Worm (Caenorhabditis elegans): ENCODE measurements around the gene nhr-141.

nhr-141 gene

DNA sequence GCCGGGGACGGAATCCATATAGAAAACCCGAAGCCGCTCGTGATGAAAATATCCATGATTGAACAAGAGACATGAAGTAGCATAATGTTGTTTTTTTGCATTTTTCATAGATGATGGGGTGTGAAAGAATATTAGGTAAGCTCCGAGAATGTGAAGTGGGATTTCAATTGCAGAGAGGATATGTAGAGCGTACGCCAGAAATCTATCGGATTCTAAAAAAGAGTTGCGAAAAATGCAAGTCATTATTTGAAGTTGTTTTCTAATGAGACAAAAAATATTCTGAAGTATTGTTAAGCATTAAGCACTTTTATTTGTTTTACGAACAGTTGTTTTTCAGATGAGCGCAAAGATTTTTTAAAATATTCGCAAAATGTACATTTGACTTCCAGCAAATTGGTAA is 20.1 kb upstream of the nhr-141 start, which contains the start of gene F18E3.10:
Gene F18E3.10 (minus strand): TSS at position 101 of the 400 bp plus-strand sequence.
- TF ChIP-seq ceh-13 (GFP tag; optimal IDR thresholded peaks at IDR 0.05), result no peak
- no peak for TF ChIP-seq scrt-1 (GFP tag; IDR thresholded peaks at IDR 0.05)
- TF ChIP-seq ceh-36 (tag; optimal IDR thresholded peaks at IDR 0.05), result no peak
- no peak for TF ChIP-seq ama-1 (optimal IDR thresholded peaks at IDR 0.05)
- no peak for TF ChIP-seq ets-7 (tag; optimal IDR thresholded peaks at IDR 0.05)
- no peak for TF ChIP-seq hmbx-1 (tag; optimal IDR thresholded peaks at IDR 0.05)
- TF ChIP-seq B0310.2 (tag; optimal IDR thresholded peaks at IDR 0.05), result no peak
- no peak for TF ChIP-seq F13C5.2 (tag; optimal IDR thresholded peaks at IDR 0.05)
- TF ChIP-seq hmg-4 (GFP tag; optimal IDR thresholded peaks at IDR 0.05), result no peak
- TF ChIP-seq tbx-11 (GFP tag; IDR thresholded peaks at IDR 0.05), result no peak
- TF ChIP-seq aly-1 (tag; optimal IDR thresholded peaks at IDR 0.05), result no peak
- TF ChIP-seq flt-1 (GFP tag; IDR thresholded peaks at IDR 0.05), result no peak
- TF ChIP-seq hnd-1 (tag; optimal IDR thresholded peaks at IDR 0.05), result no peak
- TF ChIP-seq sea-1 (GFP tag; conservative IDR thresholded peaks at IDR 0.05), result no peak
- no peak for TF ChIP-seq tbx-37 (GFP tag; conservative IDR thresholded peaks at IDR 0.05)
- TF ChIP-seq pes-1 (GFP tag; IDR thresholded peaks at IDR 0.05), result no peak

ce11 chrV:7426594-7426993 is 17.9 kb upstream of the nhr-141 start, which contains the start of gene srw-68:
TSS of gene srw-68 (minus strand) at chrV:7426694.
- TF ChIP-seq hmg-4 (GFP tag; optimal IDR thresholded peaks at IDR 0.05) (no peak), hnd-1 (tag; optimal IDR thresholded peaks at IDR 0.05) (no peak), tbx-37 (GFP tag; conservative IDR thresholded peaks at IDR 0.05) (no peak), pes-1 (GFP tag; IDR thresholded peaks at IDR 0.05) (no peak), hmbx-1 (tag; optimal IDR thresholded peaks at IDR 0.05) (no peak), ama-1 (optimal IDR thresholded peaks at IDR 0.05) (no peak), F13C5.2 (tag; optimal IDR thresholded peaks at IDR 0.05) (no peak), flt-1 (GFP tag; IDR thresholded peaks at IDR 0.05) (no peak), ets-7 (tag; optimal IDR thresholded peaks at IDR 0.05) (no peak), sea-1 (GFP tag; conservative IDR thresholded peaks at IDR 0.05) (no peak), ceh-13 (GFP tag; optimal IDR thresholded peaks at IDR 0.05) (no peak), scrt-1 (GFP tag; IDR thresholded peaks at IDR 0.05) (no peak), tbx-11 (GFP tag; IDR thresholded peaks at IDR 0.05) (no peak), tra-4 (tag; optimal IDR thresholded peaks at IDR 0.05) (no peak), B0310.2 (tag; optimal IDR thresholded peaks at IDR 0.05) (no peak), ceh-36 (tag; optimal IDR thresholded peaks at IDR 0.05) (no peak)

DNA sequence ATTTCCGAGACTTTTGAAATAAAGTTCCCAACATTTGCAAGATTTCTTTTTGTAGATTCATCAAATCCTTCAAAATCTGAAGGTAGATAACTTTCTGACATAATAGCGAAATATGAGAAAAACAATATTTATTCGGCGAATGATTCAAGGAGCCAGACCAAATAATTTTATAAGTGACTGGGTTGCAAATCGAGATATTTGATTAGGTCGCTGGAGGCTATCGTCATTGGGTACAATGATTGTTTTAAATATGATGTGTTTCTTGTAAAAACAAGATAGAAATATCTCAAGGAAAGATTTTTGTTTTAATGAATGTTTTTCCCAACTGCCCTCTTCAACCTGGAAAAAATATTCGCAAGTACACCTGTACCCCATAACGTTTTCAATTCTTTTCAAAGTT is 15.6 kb upstream of the nhr-141 start, which contains the start of gene srw-69:
Gene srw-69 (minus strand): TSS at position 101 of the 400 bp plus-strand sequence.
- TF ChIP-seq hnd-1 (tag; optimal IDR thresholded peaks at IDR 0.05) (no peak), B0310.2 (tag; optimal IDR thresholded peaks at IDR 0.05) (no peak), F13C5.2 (tag; optimal IDR thresholded peaks at IDR 0.05) (no peak), ceh-13 (GFP tag; optimal IDR thresholded peaks at IDR 0.05) (no peak), tra-4 (tag; optimal IDR thresholded peaks at IDR 0.05) (no peak), scrt-1 (GFP tag; IDR thresholded peaks at IDR 0.05) (no peak), tbx-11 (GFP tag; IDR thresholded peaks at IDR 0.05) (no peak), sea-1 (GFP tag; conservative IDR thresholded peaks at IDR 0.05) (no peak), aly-1 (tag; optimal IDR thresholded peaks at IDR 0.05) (no peak), tbx-37 (GFP tag; conservative IDR thresholded peaks at IDR 0.05) (no peak), ceh-36 (tag; optimal IDR thresholded peaks at IDR 0.05) (no peak), ets-7 (tag; optimal IDR thresholded peaks at IDR 0.05) (no peak), ama-1 (optimal IDR thresholded peaks at IDR 0.05) (no peak), hmbx-1 (tag; optimal IDR thresholded peaks at IDR 0.05) (no peak)

DNA sequence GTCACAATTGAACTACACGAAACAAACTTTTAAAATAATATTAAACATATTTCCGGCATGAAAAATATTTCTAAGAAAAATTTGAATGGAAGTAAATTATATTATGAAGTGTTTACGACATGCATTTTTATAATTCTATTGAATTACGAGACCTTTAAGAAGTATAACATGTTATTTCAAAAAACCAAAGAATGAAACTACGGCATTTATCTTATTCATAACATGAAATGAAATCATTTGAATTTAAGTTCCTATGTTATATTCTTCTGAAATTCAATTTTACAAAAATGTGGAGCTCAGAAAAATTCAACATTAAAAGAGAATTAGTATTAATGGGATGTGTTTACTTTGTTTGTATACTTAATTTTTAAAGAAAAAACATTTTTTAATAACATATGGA is 13.4 kb upstream of the nhr-141 start, which contains the start of gene srw-71:
Gene srw-71 (minus strand): TSS at position 101 of the 400 bp plus-strand sequence.
- no peak for TF ChIP-seq F13C5.2 (tag; optimal IDR thresholded peaks at IDR 0.05)

DNA sequence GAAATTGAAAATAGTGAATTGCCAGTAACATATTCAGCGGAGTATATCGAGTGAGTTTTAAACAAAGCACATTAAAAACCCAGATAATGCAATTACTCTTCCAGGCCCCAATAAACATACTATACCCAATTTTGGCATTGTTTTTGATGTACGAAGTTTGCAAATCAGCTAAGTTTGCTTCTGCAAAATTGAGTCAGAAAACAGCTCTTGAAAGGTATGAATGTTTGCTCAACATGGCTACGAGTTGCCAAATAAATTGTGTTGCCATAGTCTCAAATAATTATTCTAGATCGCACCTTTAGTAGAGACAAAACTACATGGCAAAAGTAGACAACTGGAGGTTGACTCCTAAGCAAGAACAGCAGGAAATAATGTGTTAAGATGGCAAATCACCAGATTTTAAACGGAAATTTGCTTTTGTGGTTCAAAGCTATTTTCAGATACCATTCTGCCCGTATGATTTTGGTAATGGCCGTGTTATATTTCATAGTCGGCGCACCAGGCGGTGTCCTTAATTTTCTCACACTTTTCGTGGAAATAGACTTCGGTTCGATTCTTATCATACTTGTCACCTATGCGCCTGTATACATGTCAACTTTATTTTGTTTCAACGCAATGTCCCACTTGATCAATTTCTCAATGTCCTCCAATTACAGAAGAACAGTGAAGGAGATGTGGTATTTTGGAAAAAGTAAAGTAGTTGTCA is 11.9 kb upstream of the nhr-141 start:
- TF ChIP-seq hnd-1 (tag; optimal IDR thresholded peaks at IDR 0.05) (no peak), ceh-13 (GFP tag; optimal IDR thresholded peaks at IDR 0.05) (no peak), hmg-4 (GFP tag; optimal IDR thresholded peaks at IDR 0.05) (no peak), tra-4 (tag; optimal IDR thresholded peaks at IDR 0.05) (no peak), tbx-11 (GFP tag; IDR thresholded peaks at IDR 0.05) (no peak), pes-1 (GFP tag; IDR thresholded peaks at IDR 0.05) (no peak), B0310.2 (tag; optimal IDR thresholded peaks at IDR 0.05) (no peak), sea-1 (GFP tag; conservative IDR thresholded peaks at IDR 0.05) (no peak), ceh-36 (tag; optimal IDR thresholded peaks at IDR 0.05) (no peak), ets-7 (tag; optimal IDR thresholded peaks at IDR 0.05) (no peak)

DNA sequence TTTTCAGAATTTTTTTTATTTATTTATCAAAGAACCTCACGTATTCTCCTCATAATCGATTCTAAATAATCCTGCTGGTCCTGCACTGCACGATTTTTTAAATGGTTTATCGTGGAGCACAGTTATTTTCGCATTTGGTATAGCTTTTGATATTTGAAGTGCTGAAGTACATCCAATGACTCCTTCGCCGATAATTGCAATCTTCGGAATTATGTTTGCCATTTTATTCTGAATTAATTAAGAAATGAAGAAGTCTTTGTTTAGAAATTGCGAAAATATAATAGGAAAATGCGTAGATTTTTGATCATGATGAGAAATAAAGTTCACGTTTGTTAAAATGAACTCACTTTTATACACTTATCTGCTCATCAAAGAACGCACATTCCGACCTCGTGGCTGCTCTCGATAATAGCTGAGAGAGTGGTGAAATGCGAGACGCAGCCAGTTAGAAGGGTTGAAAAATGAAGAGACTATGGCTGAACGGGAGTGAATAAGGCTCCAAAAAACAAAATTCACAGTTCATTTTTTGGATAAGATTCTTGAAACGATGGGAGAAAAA is 9.6 kb upstream of the nhr-141 start:
- no peak for TF ChIP-seq sea-1 (GFP tag; conservative IDR thresholded peaks at IDR 0.05)
- no peak for TF ChIP-seq scrt-1 (GFP tag; IDR thresholded peaks at IDR 0.05)

DNA sequence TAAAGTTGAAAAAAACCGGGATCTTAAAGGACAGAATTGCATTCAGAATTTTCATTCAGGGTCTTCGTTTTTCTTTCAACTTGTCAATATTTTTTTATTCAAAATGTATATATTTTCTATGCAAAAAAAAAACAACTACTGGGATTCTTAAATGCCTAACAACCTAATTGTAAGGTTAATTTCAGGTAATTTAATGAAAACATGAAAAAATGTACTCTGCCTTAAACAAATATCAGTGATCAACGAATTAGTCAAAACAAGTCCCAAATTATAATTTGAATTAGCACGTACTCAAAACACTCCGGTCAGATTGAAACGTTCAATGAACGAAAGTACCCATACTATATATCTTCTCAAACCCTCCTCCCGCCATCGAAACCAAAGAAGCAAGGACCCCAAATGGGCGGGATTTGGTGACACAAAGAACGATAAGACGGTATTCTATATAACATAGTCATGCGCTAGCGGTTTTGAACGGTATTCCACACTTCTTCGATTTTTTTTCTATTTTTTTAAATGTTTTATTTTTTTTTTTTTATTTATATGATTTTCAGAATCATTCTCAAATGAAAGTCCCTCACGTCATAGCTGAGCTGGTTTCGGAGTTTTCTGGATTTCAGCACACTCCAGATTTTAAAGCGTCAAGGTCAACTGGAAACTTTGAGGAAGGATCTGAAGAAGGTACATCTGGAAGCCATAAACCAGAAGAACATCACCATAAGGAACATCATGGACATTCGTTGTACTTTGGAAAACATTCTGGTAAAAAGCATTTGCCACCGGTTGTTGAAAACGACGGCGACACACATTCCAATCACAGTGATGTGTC is 8.9 kb upstream of the nhr-141 start, which contains the start of the genes ddo-2 and F25E5.8:
Gene ddo-2 (minus strand): TSS at position 330 of the 829 bp plus-strand sequence.
Gene F25E5.8 (plus strand): TSS at position 555 of the 829 bp plus-strand sequence.
- TF ChIP-seq ceh-36 (tag; optimal IDR thresholded peaks at IDR 0.05) (no peak), hmg-4 (GFP tag; optimal IDR thresholded peaks at IDR 0.05) (no peak), scrt-1 (GFP tag; IDR thresholded peaks at IDR 0.05) (no peak), hmbx-1 (tag; optimal IDR thresholded peaks at IDR 0.05) (no peak), sea-1 (GFP tag; conservative IDR thresholded peaks at IDR 0.05) (no peak), aly-1 (tag; optimal IDR thresholded peaks at IDR 0.05) (no peak), hnd-1 (tag; optimal IDR thresholded peaks at IDR 0.05) (no peak), ets-7 (tag; optimal IDR thresholded peaks at IDR 0.05) (no peak)

Measured in whole organism, early embryonic.